Fruit fly (Drosophila melanogaster): ENCODE data around the gene Esyt2.
A peak's percentile ranks its signal among the peaks of the same experiment; 100 is the strongest.

DNA sequence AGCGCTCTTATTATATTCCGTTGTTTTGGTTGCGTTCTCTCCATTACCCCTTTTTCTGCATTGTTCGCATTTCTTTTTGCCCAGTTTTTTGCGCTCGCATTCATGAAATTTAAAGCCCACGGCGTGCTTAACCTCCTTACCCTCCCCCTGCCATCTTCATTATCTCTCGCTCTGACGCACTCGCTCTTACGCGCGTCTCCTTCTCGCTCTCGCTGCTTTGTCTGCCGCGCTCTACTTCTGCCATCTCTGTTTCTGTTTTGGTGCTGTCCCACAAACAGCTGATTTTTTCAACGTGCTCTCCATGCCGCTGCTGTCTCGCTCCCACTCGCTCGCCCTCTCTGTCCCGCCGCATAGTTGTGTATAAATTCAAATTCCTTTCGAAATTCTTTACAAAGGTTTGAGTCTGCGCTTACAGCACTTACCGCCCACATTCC lies 42.0 kb downstream of the Esyt2 start:
- TF ChIP-seq EcR (GFP tag; optimal IDR thresholded peaks at IDR 0.05) = no peak
- TF ChIP-seq usp (GFP tag; optimal IDR thresholded peaks at IDR 0.05) = no peak
- no peak for TF ChIP-seq psq (optimal IDR thresholded peaks at IDR 0.05)
- TF ChIP-seq Dll (optimal IDR thresholded peaks at IDR 0.05) = peak; percentile 73
